Fruit fly (Drosophila melanogaster) whole organism, embryonic: ENCODE results near the gene BOD1.

ENCODE experiments used
- ATbp ChIP-seq: fragments of 200-800 bp; sonication (Bioruptor generic); optimal IDR thresholded peaks from 2 replicates; lab custom pipeline; 2017; ENCODE audit warnings: missing biosample characterization, mild to moderate bottlenecking, missing genetic modification characterization, missing genetic modification reagents
- Aef1 ChIP-seq: fragments of 200-800 bp; sonication (Bioruptor generic); IDR thresholded peaks from 3 replicates; pipeline ENCODE4 v1.3.6; 2022; ENCODE audit warnings: missing biosample characterization, missing genetic modification characterization
- BtbVII ChIP-seq: fragments of 200-800 bp; sonication (Bioruptor generic); optimal IDR thresholded peaks from 3 replicates; lab custom pipeline; 2017; ENCODE audit warnings: missing biosample characterization, mild to moderate bottlenecking, missing genetic modification characterization
- CG14710 ChIP-seq: fragments of 200-800 bp; sonication (Bioruptor generic); optimal IDR thresholded peaks from 3 replicates; lab custom pipeline; 2019; ENCODE audit warnings: missing biosample characterization, mild to moderate bottlenecking, missing genetic modification characterization, moderate library complexity
- CG15514 ChIP-seq: fragments of 200-800 bp; sonication (Bioruptor generic); optimal IDR thresholded peaks from 3 replicates; lab custom pipeline; 2017; ENCODE audit warnings: missing biosample characterization, missing genetic modification characterization, mild to moderate bottlenecking, moderate library complexity, missing genetic modification reagents
- CG1603 ChIP-seq: fragments of 200-800 bp; sonication (Bioruptor generic); optimal IDR thresholded peaks from 2 replicates; lab custom pipeline; 2019; ENCODE audit warnings: missing biosample characterization, mild to moderate bottlenecking, missing genetic modification characterization, moderate library complexity
- CG17385 ChIP-seq: fragments of 200-800 bp; sonication (Bioruptor generic); optimal IDR thresholded peaks from 3 replicates; lab custom pipeline; 2018; ENCODE audit warnings: missing biosample characterization, mild to moderate bottlenecking, missing genetic modification characterization
- CG2120 ChIP-seq: fragments of 200-800 bp; sonication (Bioruptor generic); optimal IDR thresholded peaks from 3 replicates; lab custom pipeline; 2016; ENCODE audit warnings: missing biosample characterization, missing genetic modification characterization
- CG2712 ChIP-seq: fragments of 200-800 bp; optimal IDR thresholded peaks from 3 replicates; lab custom pipeline; 2019; ENCODE audit warnings: missing biosample characterization, mild to moderate bottlenecking, missing genetic modification characterization, moderate library complexity
- CG33557 ChIP-seq: fragments of 200-800 bp; sonication (Bioruptor generic); optimal IDR thresholded peaks from 2 replicates; lab custom pipeline; 2019; ENCODE audit warnings: missing biosample characterization, mild to moderate bottlenecking, missing genetic modification characterization, moderate library complexity
- CG6765 ChIP-seq: fragments of 200-800 bp; sonication (Bioruptor generic); optimal IDR thresholded peaks from 3 replicates; lab custom pipeline; 2017; ENCODE audit warnings: missing biosample characterization, mild to moderate bottlenecking, missing genetic modification characterization
- CG7786 ChIP-seq: fragments of 200-800 bp; sonication (Bioruptor generic); optimal IDR thresholded peaks from 2 replicates; lab custom pipeline; 2016; ENCODE audit warnings: missing biosample characterization, missing genetic modification characterization
- CG9797 ChIP-seq: fragments of 200-800 bp; sonication (Bioruptor generic); optimal IDR thresholded peaks from 3 replicates; lab custom pipeline; 2018; ENCODE audit warnings: missing biosample characterization, mild to moderate bottlenecking, missing genetic modification characterization
- CrebB ChIP-seq: fragments of 200-800 bp; sonication (Bioruptor generic); optimal IDR thresholded peaks from 3 replicates; lab custom pipeline; 2018; ENCODE audit warnings: missing biosample characterization, mild to moderate bottlenecking, missing genetic modification characterization
- Dp ChIP-seq: fragments of 200-800 bp; sonication (Bioruptor generic); optimal IDR thresholded peaks from 2 replicates; lab custom pipeline; 2018; ENCODE audit warnings: missing biosample characterization, mild to moderate bottlenecking, missing genetic modification characterization, moderate library complexity
- H2.0 ChIP-seq: fragments of 200-800 bp; sonication (Bioruptor generic); IDR thresholded peaks from 2 replicates; pipeline ENCODE4 v1.3.6; 2022; ENCODE audit warnings: missing biosample characterization, missing genetic modification characterization
- Hr51 ChIP-seq, 2 experiments: fragments of 200-800 bp; sonication (Bioruptor generic); optimal IDR thresholded peaks; 2 replicates in 1 of 2; 3 replicates in 1 of 2; lab custom pipeline; 2016 to 2018; ENCODE audit warnings: missing biosample characterization in 2 of 2, missing genetic modification characterization in 2 of 2, mild to moderate bottlenecking in 1 of 2, moderate library complexity in 1 of 2
- Hsf ChIP-seq: fragments of 200-800 bp; sonication (Bioruptor generic); optimal IDR thresholded peaks from 3 replicates; lab custom pipeline; 2016; ENCODE audit warnings: missing biosample characterization, missing genetic modification characterization
- Lhr ChIP-seq: fragments of 200-800 bp; sonication (Bioruptor generic); optimal IDR thresholded peaks from 3 replicates; lab custom pipeline; 2017; ENCODE audit warnings: mild to moderate bottlenecking, missing biosample characterization, missing genetic modification reagents, missing genetic modification characterization
- MBD-R2 ChIP-seq: fragments of 200-800 bp; sonication (Bioruptor generic); IDR thresholded peaks from 2 replicates; pipeline ENCODE4 v1.3.6; 2022; ENCODE audit warnings: missing biosample characterization, missing genetic modification characterization
- Sry-β ChIP-seq: fragments of 200-800 bp; sonication (Bioruptor generic); optimal IDR thresholded peaks from 2 replicates; lab custom pipeline; 2018; ENCODE audit warnings: missing biosample characterization, mild to moderate bottlenecking, missing genetic modification characterization, moderate library complexity
- Ssrp ChIP-seq: fragments of 200-800 bp; sonication (Bioruptor generic); optimal IDR thresholded peaks from 2 replicates; lab custom pipeline; 2018; ENCODE audit warnings: missing biosample characterization, mild to moderate bottlenecking, missing genetic modification characterization, moderate library complexity
- Xbp1 ChIP-seq: fragments of 200-800 bp; sonication (Bioruptor generic); optimal IDR thresholded peaks from 3 replicates; lab custom pipeline; 2016; ENCODE audit warnings: missing biosample characterization, mild to moderate bottlenecking, missing genetic modification characterization
- YL-1 ChIP-seq: fragments of 200-800 bp; sonication (Bioruptor generic); optimal IDR thresholded peaks from 3 replicates; lab custom pipeline; 2017; ENCODE audit warnings: missing biosample characterization, mild to moderate bottlenecking, missing genetic modification characterization
- ara ChIP-seq: fragments of 200-800 bp; sonication (Bioruptor generic); IDR thresholded peaks from 2 replicates; pipeline ENCODE4 v1.3.6; 2022; ENCODE audit warnings: missing biosample characterization, missing genetic modification characterization
- cg ChIP-seq: fragments of 200-800 bp; sonication (Bioruptor generic); optimal IDR thresholded peaks from 3 replicates; lab custom pipeline; 2019; ENCODE audit warnings: missing biosample characterization, mild to moderate bottlenecking, missing genetic modification characterization, moderate library complexity
- dm ChIP-seq: fragments of 200-800 bp; sonication (Bioruptor generic); optimal IDR thresholded peaks from 3 replicates; lab custom pipeline; 2016; ENCODE audit warnings: missing biosample characterization, missing genetic modification characterization
- eyg ChIP-seq: fragments of 200-800 bp; sonication (Bioruptor generic); optimal IDR thresholded peaks from 3 replicates; lab custom pipeline; 2016; ENCODE audit warnings: missing biosample characterization, missing genetic modification characterization
- fd3F ChIP-seq: fragments of 200-800 bp; sonication (Bioruptor generic); optimal IDR thresholded peaks from 2 replicates; lab custom pipeline; 2018; ENCODE audit warnings: missing biosample characterization, mild to moderate bottlenecking, missing genetic modification characterization, moderate library complexity
- fu2 ChIP-seq: fragments of 200-800 bp; sonication (Bioruptor generic); optimal IDR thresholded peaks from 2 replicates; lab custom pipeline; 2016; ENCODE audit warnings: missing biosample characterization, missing genetic modification characterization
- gem ChIP-seq: fragments of 200-800 bp; sonication (Bioruptor generic); optimal IDR thresholded peaks from 2 replicates; lab custom pipeline; 2019; ENCODE audit warnings: missing biosample characterization, mild to moderate bottlenecking, missing genetic modification characterization, moderate library complexity
- gsb-n ChIP-seq: fragments of 200-800 bp; sonication (Bioruptor generic); optimal IDR thresholded peaks from 3 replicates; lab custom pipeline; 2018; ENCODE audit warnings: missing biosample characterization, mild to moderate bottlenecking, missing genetic modification characterization
- ind ChIP-seq: fragments of 200-800 bp; sonication (Bioruptor generic); optimal IDR thresholded peaks from 3 replicates; lab custom pipeline; 2016; ENCODE audit warnings: missing biosample characterization, missing genetic modification characterization
- jumu ChIP-seq: fragments of 200-800 bp; sonication (Bioruptor generic); optimal IDR thresholded peaks from 3 replicates; lab custom pipeline; 2016; ENCODE audit warnings: missing biosample characterization, missing genetic modification characterization
- ken ChIP-seq: fragments of 200-800 bp; sonication (Bioruptor generic); IDR thresholded peaks from 3 replicates; pipeline ENCODE4 v1.3.6; 2022; ENCODE audit warnings: missing biosample characterization, missing genetic modification characterization
- klu ChIP-seq: fragments of 200-800 bp; sonication (Bioruptor generic); IDR thresholded peaks from 2 replicates; pipeline ENCODE4 v1.3.6; 2022; ENCODE audit warnings: missing biosample characterization, missing genetic modification characterization
- lmd ChIP-seq: fragments of 200-800 bp; sonication (Bioruptor generic); IDR thresholded peaks from 2 replicates; pipeline ENCODE4 v1.3.6; 2022; ENCODE audit warnings: missing biosample characterization, missing genetic modification characterization
- lola ChIP-seq, 3 experiments: fragments of >200 bp in 2 of 3; fragments of 200-800 bp in 1 of 3; sonication (Bioruptor generic) in 1 of 3; optimal IDR thresholded peaks; 2 replicates each; lab custom pipeline; 2017 to 2019; ENCODE audit warnings: missing biosample characterization in 3 of 3, missing genetic modification characterization in 3 of 3, mild to moderate bottlenecking in 1 of 3, moderate library complexity in 1 of 3
- nmo ChIP-seq: fragments of 200-800 bp; sonication (Bioruptor generic); optimal IDR thresholded peaks from 2 replicates; lab custom pipeline; 2018; ENCODE audit warnings: missing biosample characterization, mild to moderate bottlenecking, missing genetic modification characterization, moderate library complexity
- nom ChIP-seq: fragments of 200-800 bp; sonication (Bioruptor generic); optimal IDR thresholded peaks from 2 replicates; lab custom pipeline; 2017; ENCODE audit warnings: missing biosample characterization, missing genetic modification characterization, mild to moderate bottlenecking, moderate library complexity, missing genetic modification reagents
- pb ChIP-seq: fragments of 200-800 bp; sonication (Bioruptor generic); optimal IDR thresholded peaks from 3 replicates; lab custom pipeline; 2016; ENCODE audit warnings: missing biosample characterization, missing genetic modification characterization
- pfk ChIP-seq: fragments of 200-800 bp; sonication (Bioruptor generic); optimal IDR thresholded peaks from 2 replicates; lab custom pipeline; 2018; ENCODE audit warnings: missing biosample characterization, mild to moderate bottlenecking, missing genetic modification characterization, moderate library complexity
- pzg ChIP-seq: fragments of 200-800 bp; sonication (Bioruptor generic); optimal IDR thresholded peaks from 3 replicates; lab custom pipeline; 2018; ENCODE audit warnings: missing biosample characterization, mild to moderate bottlenecking, missing genetic modification characterization, moderate library complexity
- run ChIP-seq: fragments of 200-800 bp; sonication (Bioruptor generic); optimal IDR thresholded peaks from 3 replicates; lab custom pipeline; 2018; ENCODE audit warnings: missing biosample characterization, mild to moderate bottlenecking, missing genetic modification characterization
- sens ChIP-seq: fragments of 200-800 bp; sonication (Bioruptor generic); peaks from one replicate; lab custom pipeline; 2016; ENCODE audit warnings: missing biosample characterization, missing genetic modification characterization
- sima ChIP-seq: fragments of 200-800 bp; sonication (Bioruptor generic); optimal IDR thresholded peaks from 2 replicates; lab custom pipeline; 2016; ENCODE audit warnings: missing biosample characterization, missing genetic modification characterization
- sqz ChIP-seq: fragments of 200-800 bp; sonication (Bioruptor generic); optimal IDR thresholded peaks from 3 replicates; lab custom pipeline; 2018; ENCODE audit warnings: missing biosample characterization, mild to moderate bottlenecking, missing genetic modification characterization
- tna ChIP-seq: fragments of 200-800 bp; sonication (Bioruptor generic); IDR thresholded peaks from 2 replicates; pipeline ENCODE4 v1.3.6; 2022; ENCODE audit warnings: missing biosample characterization, missing genetic modification characterization; ENCODE audit not compliant: partially characterized antibody
- trem ChIP-seq: fragments of 200-800 bp; optimal IDR thresholded peaks from 3 replicates; lab custom pipeline; 2019; ENCODE audit warnings: missing biosample characterization, mild to moderate bottlenecking, missing genetic modification characterization, moderate library complexity
- trh ChIP-seq: fragments of 200-800 bp; sonication (Bioruptor generic); optimal IDR thresholded peaks from 2 replicates; lab custom pipeline; 2016; ENCODE audit warnings: missing biosample characterization, missing genetic modification characterization
- tx ChIP-seq: fragments of 200-800 bp; sonication (Bioruptor generic); optimal IDR thresholded peaks from 2 replicates; lab custom pipeline; 2016; ENCODE audit warnings: missing biosample characterization, missing genetic modification characterization

Gene BOD1

dm6 chr3R:27919385-27919789, 18.7 kb upstream of the BOD1 start, which contains the start of gene Boh1 (continued):
- TF ChIP-seq ara (GFP tag; lab: Robert Waterston, UW) = no peak
- TF ChIP-seq CG15514 (GFP tag; lab: Kevin White, UChicago) = peak; percentile 54
- peak; percentile 37 for TF ChIP-seq CG33557 (GFP tag; lab: Kevin White, UChicago)
- peak; percentile 21 for TF ChIP-seq YL-1 (GFP tag; lab: Kevin White, UChicago)
- TF ChIP-seq H2.0 (GFP tag; lab: Robert Waterston, UW) = no peak
- TF ChIP-seq run = no peak
- TF ChIP-seq cg (GFP tag; lab: Kevin White, UChicago) = no peak
- TF ChIP-seq fu2 (GFP tag; lab: Kevin White, UChicago) = no peak
- no peak for TF ChIP-seq ken (GFP tag; lab: Robert Waterston, UW)
- peak; percentile 26 for TF ChIP-seq BtbVII (GFP tag; lab: Kevin White, UChicago)
- TF ChIP-seq nmo (GFP tag; lab: Kevin White, UChicago) = peak; percentile 32
- no peak for TF ChIP-seq klu (GFP tag; lab: Robert Waterston, UW)
- peak in 1 of 2 experiments; percentile 24 for TF ChIP-seq Hr51 (GFP tag; optimal IDR thresholded peaks at IDR 0.05; lab: Kevin White, UChicago)
- peak; percentile 68 for TF ChIP-seq sens (GFP tag; lab: Kevin White, UChicago)
- no peak for TF ChIP-seq CrebB (tag; lab: Kevin White, UChicago)
- no peak for TF ChIP-seq trh (GFP tag; lab: Kevin White, UChicago)
- peak; percentile 51 for TF ChIP-seq CG14710
- peak; percentile 6 for TF ChIP-seq Dp (GFP tag; lab: Kevin White, UChicago)
- peak; percentile 53 for TF ChIP-seq gsb-n (tag; lab: Kevin White, UChicago)
- no peak for TF ChIP-seq CG7786 (GFP tag; lab: Kevin White, UChicago)
- TF ChIP-seq Aef1 (GFP tag; lab: Robert Waterston, UW) = no peak
- TF ChIP-seq dm (GFP tag; lab: Kevin White, UChicago) = no peak
- peak; percentile 55 for TF ChIP-seq sqz
- peak; percentile 22 for TF ChIP-seq fd3F (GFP tag; lab: Kevin White, UChicago)
- TF ChIP-seq lmd (GFP tag; lab: Robert Waterston, UW) = no peak
- TF ChIP-seq Xbp1 (GFP tag; lab: Kevin White, UChicago) = peak; percentile 10
- TF ChIP-seq tna (GFP tag; lab: Robert Waterston, UW) = no peak
- TF ChIP-seq ind (GFP tag; lab: Kevin White, UChicago) = no peak
- no peak for TF ChIP-seq pfk
- TF ChIP-seq trem (tag; lab: Kevin White, UChicago) = peak; percentile 65
- peak; percentile 54 for TF ChIP-seq gem
- no peak for TF ChIP-seq nom
- TF ChIP-seq CG2120 (GFP tag; lab: Kevin White, UChicago) = peak; percentile 3
- no peak for TF ChIP-seq Lhr (GFP tag; lab: Kevin White, UChicago)
- no peak for TF ChIP-seq pb
- TF ChIP-seq lola (GFP tag; optimal IDR thresholded peaks at IDR 0.05; lab: Kevin White, UChicago) = peak in 1 of 3 experiments; percentile 23
- no peak for TF ChIP-seq jumu (GFP tag; lab: Kevin White, UChicago)
- peak; percentile 37 for TF ChIP-seq CG6765 (GFP tag; lab: Kevin White, UChicago)
- TF ChIP-seq Hsf (GFP tag; lab: Kevin White, UChicago) = no peak

- TF ChIP-seq CG17385 (GFP tag; lab: Kevin White, UChicago) (peak; percentile 21), trem (tag; lab: Kevin White, UChicago) (peak; percentile 43), CG9797 (peak; percentile 35), tx (GFP tag; lab: Kevin White, UChicago) (no peak), sima (GFP tag; lab: Kevin White, UChicago) (no peak), gsb-n (tag; lab: Kevin White, UChicago) (peak; percentile 12), Ssrp (tag; lab: Kevin White, UChicago) (no peak), CG2712 (peak; percentile 23), ATbp (GFP tag; lab: Kevin White, UChicago) (peak; percentile 7), lmd (GFP tag; lab: Robert Waterston, UW) (no peak), eyg (GFP tag; lab: Kevin White, UChicago) (no peak), pzg (GFP tag; lab: Kevin White, UChicago) (peak; percentile 12), Sry-β (GFP tag; lab: Kevin White, UChicago) (peak; percentile 48), CG1603 (tag; lab: Kevin White, UChicago) (peak; percentile 12), MBD-R2 (GFP tag; lab: Robert Waterston, UW) (peak; percentile 59), YL-1 (GFP tag; lab: Kevin White, UChicago) (peak; percentile 13)
Observed at dm6 chr3R:27920883-27921282, 17.2 kb upstream of the BOD1 start, which contains the start of gene CG12259. TSS of gene CG12259 (minus strand) at chr3R:27921089.
